Worm (Caenorhabditis elegans) whole organism, L4 larva: ENCODE data around the gene msd-4.
A peak's percentile ranks its signal among the peaks of the same experiment; 100 is the strongest.

ENCODE experiments used
- D1046.2 ChIP-seq: fragments of 200-800 bp; sonication (Bioruptor generic); IDR thresholded peaks from 2 replicates; pipeline ENCODE4 v1.3.6; 2022; ENCODE audit warnings: missing genetic modification characterization, missing compliant biosample characterization
- R02D3.7 ChIP-seq: fragments of 150-350 bp; sonication (generic microtip); optimal IDR thresholded peaks from 3 replicates; lab custom pipeline; 2014; ENCODE audit warnings: missing biosample characterization, missing genetic modification characterization
- aha-1 ChIP-seq: fragments of 150-350 bp; peaks from one replicate; lab custom pipeline; 2014; ENCODE audit warnings: missing biosample characterization, missing genetic modification characterization
- attf-4 ChIP-seq: sonication (generic microtip); optimal IDR thresholded peaks from 3 replicates; lab custom pipeline; 2017; ENCODE audit warnings: missing biosample characterization, missing genetic modification characterization
- ceh-28 ChIP-seq: fragments of 150-350 bp; optimal IDR thresholded peaks from 2 replicates; lab custom pipeline; 2014; ENCODE audit warnings: missing biosample characterization, missing genetic modification reagents, missing genetic modification characterization
- ces-1 ChIP-seq: fragments of 150-350 bp; sonication (generic microtip); optimal IDR thresholded peaks from 4 replicates; lab custom pipeline; 2014; ENCODE audit warnings: missing biosample characterization, missing genetic modification reagents, missing genetic modification characterization
- daf-12 ChIP-seq: fragments of 150-350 bp; optimal IDR thresholded peaks from 2 replicates; lab custom pipeline; 2014; ENCODE audit warnings: missing biosample characterization, missing genetic modification reagents, missing genetic modification characterization
- daf-16 ChIP-seq, 3 experiments: sonication (generic microtip); optimal IDR thresholded peaks; 2 replicates each; lab custom pipeline; 2016 to 2017; ENCODE audit warnings: missing genetic modification characterization in 3 of 3, missing genetic modification reagents in 3 of 3, mild to moderate bottlenecking in 2 of 3, missing compliant biosample characterization in 2 of 3, missing biosample characterization in 1 of 3, moderate library complexity in 1 of 3
- daf-8 ChIP-seq: fragments of 200-800 bp; sonication (Bioruptor generic); IDR thresholded peaks from 2 replicates; pipeline ENCODE4 v1.3.6; 2022; ENCODE audit warnings: missing genetic modification characterization, missing compliant biosample characterization
- dmd-6 ChIP-seq: fragments of 200-800 bp; sonication (Bioruptor generic); IDR thresholded peaks from 2 replicates; pipeline ENCODE4 v1.3.6; 2022; ENCODE audit warnings: missing genetic modification reagents, missing genetic modification characterization, missing compliant biosample characterization
- dmd-9 ChIP-seq: fragments of 200-800 bp; sonication (Bioruptor generic); IDR thresholded peaks from 2 replicates; pipeline ENCODE4 v1.3.6; 2022; ENCODE audit warnings: missing genetic modification reagents, missing genetic modification characterization, missing compliant biosample characterization
- dpl-1 ChIP-seq: fragments of 150-350 bp; optimal IDR thresholded peaks from 2 replicates; lab custom pipeline; 2014; ENCODE audit warnings: missing biosample characterization, missing genetic modification reagents, missing genetic modification characterization
- duxl-1 ChIP-seq: sonication (generic microtip); optimal IDR thresholded peaks from 2 replicates; lab custom pipeline; 2016; ENCODE audit warnings: mild to moderate bottlenecking, missing genetic modification characterization, moderate library complexity, missing compliant biosample characterization; ENCODE audit not compliant: poor library complexity
- dve-1 ChIP-seq: sonication (generic microtip); optimal IDR thresholded peaks from 2 replicates; lab custom pipeline; 2017; ENCODE audit warnings: antibody characterized with exemption, mild to moderate bottlenecking, missing genetic modification characterization, missing compliant biosample characterization; ENCODE audit not compliant: insufficient read depth
- fos-1 ChIP-seq: fragments of 150-350 bp; optimal IDR thresholded peaks from 2 replicates; lab custom pipeline; 2014; ENCODE audit warnings: missing biosample characterization, missing genetic modification characterization
- hif-1 ChIP-seq, 2 experiments: sonication (generic microtip); optimal IDR thresholded peaks; 2 replicates each; lab custom pipeline; 2016 to 2017; ENCODE audit warnings: missing compliant biosample characterization in 2 of 2, missing genetic modification characterization in 2 of 2, missing genetic modification reagents in 2 of 2, missing genotype in 2 of 2, mild to moderate bottlenecking in 1 of 2
- hlh-11 ChIP-seq: fragments of 200-800 bp; sonication (Bioruptor generic); optimal IDR thresholded peaks from 2 replicates; lab custom pipeline; 2018; ENCODE audit warnings: mild to moderate bottlenecking, missing genetic modification characterization, missing compliant biosample characterization
- lin-1 ChIP-seq: fragments of 200-800 bp; sonication (Bioruptor generic); IDR thresholded peaks from 2 replicates; pipeline ENCODE4 v1.3.6; 2022; ENCODE audit warnings: missing genetic modification reagents, missing genetic modification characterization, missing compliant biosample characterization
- lin-29 ChIP-seq: fragments of 200-800 bp; sonication (Bioruptor generic); IDR thresholded peaks from 2 replicates; pipeline ENCODE4 v1.3.6; 2022; ENCODE audit warnings: missing genetic modification reagents, missing genetic modification characterization, missing compliant biosample characterization
- lin-39 ChIP-seq: fragments of 150-350 bp; optimal IDR thresholded peaks from 2 replicates; lab custom pipeline; 2014; ENCODE audit warnings: missing biosample characterization, missing genetic modification reagents, missing genetic modification characterization
- madf-9 ChIP-seq: fragments of 200-800 bp; sonication (Bioruptor generic); conservative IDR thresholded peaks from 2 replicates; pipeline ENCODE4 v1.3.6; 2022; ENCODE audit warnings: missing genetic modification reagents, missing genetic modification characterization, missing compliant biosample characterization
- mdt-29 ChIP-seq: fragments of 200-800 bp; sonication (Bioruptor generic); IDR thresholded peaks from 2 replicates; pipeline ENCODE4 v1.3.6; 2022; ENCODE audit warnings: missing genetic modification reagents, missing genetic modification characterization, missing compliant biosample characterization
- mes-2 ChIP-seq: sonication (generic microtip); optimal IDR thresholded peaks from 2 replicates; lab custom pipeline; 2016; ENCODE audit warnings: missing genotype, mild to moderate bottlenecking, missing genetic modification characterization, missing compliant biosample characterization; ENCODE audit not compliant: poor library complexity, severe bottlenecking
- mxl-3 ChIP-seq: fragments of 200-800 bp; sonication (Bioruptor generic); optimal IDR thresholded peaks from 2 replicates; lab custom pipeline; 2018; ENCODE audit warnings: mild to moderate bottlenecking, missing genetic modification characterization, missing compliant biosample characterization
- nhr-102 ChIP-seq: sonication (generic microtip); optimal IDR thresholded peaks from 2 replicates; lab custom pipeline; 2016; ENCODE audit warnings: mild to moderate bottlenecking, missing genetic modification characterization, moderate library complexity, missing compliant biosample characterization
- nhr-11 ChIP-seq: fragments of 150-350 bp; optimal IDR thresholded peaks from 2 replicates; lab custom pipeline; 2014; ENCODE audit warnings: missing biosample characterization, missing genetic modification characterization
- nhr-28 ChIP-seq: fragments of 150-350 bp; optimal IDR thresholded peaks from 2 replicates; lab custom pipeline; 2014; ENCODE audit warnings: missing biosample characterization, missing genetic modification characterization
- nhr-41 ChIP-seq: fragments of 200-800 bp; sonication (Bioruptor generic); IDR thresholded peaks from 2 replicates; pipeline ENCODE4 v1.3.6; 2022; ENCODE audit warnings: missing genetic modification reagents, missing genetic modification characterization, missing compliant biosample characterization
- nhr-48 ChIP-seq: sonication (generic microtip); optimal IDR thresholded peaks from 2 replicates; lab custom pipeline; 2016; ENCODE audit warnings: mild to moderate bottlenecking, missing genetic modification characterization, missing compliant biosample characterization
- nhr-77 ChIP-seq: fragments of 150-350 bp; optimal IDR thresholded peaks from 2 replicates; lab custom pipeline; 2014; ENCODE audit warnings: missing biosample characterization, missing genetic modification characterization
- pha-4 ChIP-seq, 2 experiments: fragments of 150-350 bp in 1 of 2; fragments of 200-800 bp in 1 of 2; sonication (Bioruptor generic) in 1 of 2; IDR thresholded peaks in 1 of 2; optimal IDR thresholded peaks in 1 of 2; 2 replicates each; pipeline versions ENCODE4 v1.3.6 to Lab custom; 2014 to 2022; ENCODE audit warnings: missing genetic modification characterization in 2 of 2, missing genetic modification reagents in 2 of 2, missing biosample characterization in 1 of 2, missing compliant biosample characterization in 1 of 2
- pqm-1 ChIP-seq: sonication (generic microtip); optimal IDR thresholded peaks from 2 replicates; lab custom pipeline; 2017; ENCODE audit warnings: missing biosample characterization, missing genetic modification characterization
- rbr-2 ChIP-seq: sonication (generic microtip); optimal IDR thresholded peaks from 2 replicates; lab custom pipeline; 2016; ENCODE audit warnings: missing genotype, missing genetic modification characterization, missing compliant biosample characterization
- sdz-12 ChIP-seq: fragments of 200-800 bp; sonication (Bioruptor generic); optimal IDR thresholded peaks from 2 replicates; lab custom pipeline; 2018; ENCODE audit warnings: mild to moderate bottlenecking, missing genetic modification characterization, missing compliant biosample characterization
- snpc-1.2 ChIP-seq: fragments of 200-800 bp; sonication (Bioruptor generic); IDR thresholded peaks from 2 replicates; pipeline ENCODE4 v1.3.6; 2022; ENCODE audit warnings: missing genetic modification reagents, missing genetic modification characterization, missing compliant biosample characterization
- unc-130 ChIP-seq: sonication (generic microtip); optimal IDR thresholded peaks from 2 replicates; lab custom pipeline; 2016; ENCODE audit warnings: missing genetic modification reagents, missing genetic modification characterization, missing compliant biosample characterization
- unc-62 ChIP-seq, 3 experiments: fragments of 150-350 bp in 1 of 3; sonication (generic microtip); optimal IDR thresholded peaks in 2 of 3; peaks in 1 of 3; 1 replicate in 1 of 3; 2 replicates in 2 of 3; lab custom pipeline; 2014 to 2017; ENCODE audit warnings: missing biosample characterization in 3 of 3, missing genetic modification characterization in 3 of 3, missing genetic modification reagents in 3 of 3, missing genotype in 1 of 3
- ztf-11 ChIP-seq: fragments of 150-350 bp; optimal IDR thresholded peaks from 2 replicates; lab custom pipeline; 2014; ENCODE audit warnings: missing biosample characterization, missing genetic modification characterization

msd-4 gene

ce11 chrIII:4906365-4906764 is 37.8 kb upstream of the msd-4 start:
- TF ChIP-seq madf-9 (GFP tag; lab: Robert Waterston, UW): no peak
- TF ChIP-seq dmd-9 (GFP tag; lab: Robert Waterston, UW): no peak
- TF ChIP-seq dve-1: peak; percentile 35
- TF ChIP-seq nhr-102 (tag; lab: Kevin White, UChicago): no peak
- peak; percentile 33; the same call in 1 of the 2 replicates for TF ChIP-seq dmd-6 (GFP tag; lab: Robert Waterston, UW)
- TF ChIP-seq dpl-1 (GFP tag; lab: Kevin White, UChicago): peak; percentile 25
- TF ChIP-seq attf-4: no peak
- TF ChIP-seq daf-16 (GFP tag; optimal IDR thresholded peaks at IDR 0.05; lab: Kevin White, UChicago): no peak
- peak; percentile 16 for TF ChIP-seq daf-16 (tag; optimal IDR thresholded peaks at IDR 0.05; lab: Kevin White, UChicago)
- peak; percentile 75 for TF ChIP-seq nhr-28
- TF ChIP-seq pha-4 (GFP tag; IDR thresholded peaks at IDR 0.05; lab: Robert Waterston, UW): no peak
- no peak for TF ChIP-seq pha-4 (tag; optimal IDR thresholded peaks at IDR 0.05; lab: Kevin White, UChicago)
- peak; percentile 68 for TF ChIP-seq pqm-1 (tag; lab: Kevin White, UChicago)
- no peak for TF ChIP-seq daf-8 (GFP tag; lab: Robert Waterston, UW)
- peak; percentile 22 for TF ChIP-seq mes-2
- no peak for TF ChIP-seq duxl-1
- no peak for TF ChIP-seq nhr-77 (tag; lab: Kevin White, UChicago)
- peak; percentile 25 for TF ChIP-seq mxl-3 (GFP tag; lab: Kevin White, UChicago)
- TF ChIP-seq nhr-41 (GFP tag; lab: Robert Waterston, UW): 0 out of 2 replicates have a peak, but pooled peaks have one; percentile 14
- TF ChIP-seq ztf-11 (tag; lab: Kevin White, UChicago): no peak
- no peak for TF ChIP-seq hlh-11 (tag; lab: Kevin White, UChicago)
- no peak for TF ChIP-seq nhr-11 (tag; lab: Kevin White, UChicago)

- TF ChIP-seq nhr-28 (no peak), dpl-1 (GFP tag; lab: Kevin White, UChicago) (peak; percentile 49), rbr-2 (tag; lab: Kevin White, UChicago) (peak; percentile 3), daf-16 (GFP tag; optimal IDR thresholded peaks at IDR 0.05; lab: Kevin White, UChicago) (no peak), daf-16 (tag; optimal IDR thresholded peaks at IDR 0.05; lab: Kevin White, UChicago) (no peak), aha-1 (tag; lab: Kevin White, UChicago) (no peak), R02D3.7 (no peak), snpc-1.2 (no peak), hif-1 (tag; optimal IDR thresholded peaks at IDR 0.05; lab: Kevin White, UChicago) (peak in 1 of 2 experiments; percentile 52), mdt-29 (GFP tag; lab: Robert Waterston, UW) (no peak), unc-130 (GFP tag; lab: Kevin White, UChicago) (peak; percentile 77), lin-39 (tag; lab: Kevin White, UChicago) (no peak), attf-4 (no peak), mes-2 (peak; percentile 69), unc-62 (GFP tag; optimal IDR thresholded peaks at IDR 0.05 in 1 of 2; lab: Kevin White, UChicago) (no peak), unc-62 (tag; optimal IDR thresholded peaks at IDR 0.05; lab: Kevin White, UChicago) (no peak), nhr-48 (tag; lab: Kevin White, UChicago) (no peak), lin-1 (GFP tag; lab: Robert Waterston, UW) (no peak), fos-1 (no peak), ceh-28 (tag; lab: Kevin White, UChicago) (no peak)
Observed at ce11 chrIII:4905405-4905804, 36.9 kb upstream of the msd-4 start, which contains the start of gene F26F4.8. Gene F26F4.8, minus strand, starts transcription at chrIII:4905473.

- TF ChIP-seq ztf-11 (tag; lab: Kevin White, UChicago): no peak
- no peak for TF ChIP-seq daf-12 (tag; lab: Kevin White, UChicago)
- no peak for TF ChIP-seq duxl-1
- no peak for TF ChIP-seq sdz-12 (GFP tag; lab: Kevin White, UChicago)
- TF ChIP-seq dmd-9 (GFP tag; lab: Robert Waterston, UW): no peak
- no peak for TF ChIP-seq ces-1 (GFP tag; lab: Kevin White, UChicago)
- TF ChIP-seq lin-29: no peak
- no peak for TF ChIP-seq D1046.2 (GFP tag; lab: Robert Waterston, UW)
- TF ChIP-seq nhr-48 (tag; lab: Kevin White, UChicago): no peak
Observed at ce11 chrIII:4903784-4904183, 35.2 kb upstream of the msd-4 start, which contains the start of gene kbp-2. Gene kbp-2, minus strand, starts transcription at chrIII:4903884.
